Fruit fly (Drosophila melanogaster) S2 (cell line): ENCODE measurements around the gene CG1703.

ENCODE experiments used
- CG8478 ChIP-seq: fragments of >200 bp; optimal IDR thresholded peaks from 2 replicates; lab custom pipeline; 2018
- CTCF ChIP-seq, 2 experiments: fragments of >200 bp; optimal IDR thresholded peaks; 2 replicates each; lab custom pipeline; 2018

DNA sequence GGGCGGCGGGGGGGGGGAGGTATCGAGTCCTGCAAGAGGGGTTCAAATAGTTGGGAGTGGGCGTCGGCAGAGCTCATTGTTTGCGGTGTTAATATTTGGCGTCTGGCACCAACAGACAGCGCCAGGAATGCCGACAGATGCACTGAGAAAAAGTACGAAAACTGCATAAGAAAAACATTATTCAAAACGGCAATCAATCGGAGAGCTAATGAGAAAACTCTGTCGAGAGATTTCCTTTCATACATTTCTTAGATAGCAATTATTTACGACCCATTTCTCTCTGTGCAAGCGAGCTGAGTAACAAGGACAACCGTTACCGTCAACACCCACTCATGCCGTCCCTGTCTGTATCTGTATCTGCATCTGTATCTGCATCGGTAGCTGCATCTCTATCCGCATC lies 52.3 kb downstream of the CG1703 start:
- TF ChIP-seq CTCF (optimal IDR thresholded peaks at IDR 0.05; lab: Kevin White, UChicago) (no peak), CG8478 (lab: Kevin White, UChicago) (no peak)
